Fruit fly (Drosophila melanogaster) whole organism, embryonic: Measurements from ENCODE around the gene bb8.

Source experiments
- Adf1 ChIP-seq: fragments of 200-800 bp; sonication (Bioruptor generic); IDR thresholded peaks from 2 replicates; pipeline ENCODE4 v1.3.6; 2022; ENCODE audit warnings: missing biosample characterization, missing genetic modification characterization
- Blimp-1 ChIP-seq: fragments of 200-800 bp; sonication (Bioruptor generic); optimal IDR thresholded peaks from 3 replicates; lab custom pipeline; 2018; ENCODE audit warnings: missing biosample characterization, missing genetic modification characterization, mild to moderate bottlenecking, moderate library complexity, missing genetic modification reagents
- CG10267 ChIP-seq: fragments of 200-800 bp; sonication (Bioruptor generic); optimal IDR thresholded peaks from 2 replicates; lab custom pipeline; 2018; ENCODE audit warnings: missing biosample characterization, mild to moderate bottlenecking, missing genetic modification characterization, moderate library complexity
- CG10431 ChIP-seq: fragments of 200-800 bp; sonication (Bioruptor generic); optimal IDR thresholded peaks from 3 replicates; lab custom pipeline; 2018; ENCODE audit warnings: missing biosample characterization, mild to moderate bottlenecking, missing genetic modification characterization
- CG15011 ChIP-seq: fragments of 200-800 bp; sonication (Bioruptor generic); optimal IDR thresholded peaks from 3 replicates; lab custom pipeline; 2018; ENCODE audit warnings: missing biosample characterization, mild to moderate bottlenecking, missing genetic modification characterization
- CG1603 ChIP-seq: fragments of 200-800 bp; sonication (Bioruptor generic); optimal IDR thresholded peaks from 2 replicates; lab custom pipeline; 2019; ENCODE audit warnings: missing biosample characterization, mild to moderate bottlenecking, missing genetic modification characterization, moderate library complexity
- CG1647 ChIP-seq: fragments of 200-800 bp; sonication (Bioruptor generic); optimal IDR thresholded peaks from 3 replicates; lab custom pipeline; 2016; ENCODE audit warnings: missing biosample characterization, missing genetic modification characterization
- CG2678 ChIP-seq: fragments of 200-800 bp; sonication (Bioruptor generic); optimal IDR thresholded peaks from 3 replicates; lab custom pipeline; 2019; ENCODE audit warnings: missing biosample characterization, mild to moderate bottlenecking, missing genetic modification characterization, moderate library complexity
- CG31388 ChIP-seq: fragments of 200-800 bp; sonication (Bioruptor generic); optimal IDR thresholded peaks from 2 replicates; lab custom pipeline; 2016; ENCODE audit warnings: missing biosample characterization, missing genetic modification characterization
- CG3407 ChIP-seq: fragments of 200-800 bp; sonication (Bioruptor generic); optimal IDR thresholded peaks from 2 replicates; lab custom pipeline; 2018; ENCODE audit warnings: missing biosample characterization, mild to moderate bottlenecking, missing genetic modification characterization
- CG42726 ChIP-seq: fragments of 200-800 bp; sonication (Bioruptor generic); IDR thresholded peaks from 2 replicates; pipeline ENCODE4 v1.3.6; 2022; ENCODE audit warnings: missing biosample characterization, missing genetic modification characterization; ENCODE audit not compliant: partially characterized antibody
- CG4328 ChIP-seq: fragments of 200-800 bp; sonication (Bioruptor generic); optimal IDR thresholded peaks from 3 replicates; lab custom pipeline; 2017; ENCODE audit warnings: missing biosample characterization, missing genetic modification reagents, missing genetic modification characterization
- CG6175 ChIP-seq: fragments of 200-800 bp; sonication (Bioruptor generic); IDR thresholded peaks from 3 replicates; pipeline ENCODE4 v1.3.6; 2022; ENCODE audit warnings: missing biosample characterization, missing genetic modification characterization
- CG7786 ChIP-seq: fragments of 200-800 bp; sonication (Bioruptor generic); optimal IDR thresholded peaks from 2 replicates; lab custom pipeline; 2016; ENCODE audit warnings: missing biosample characterization, missing genetic modification characterization
- CG8290 ChIP-seq, 3 experiments: fragments of 200-800 bp; sonication (Bioruptor generic); optimal IDR thresholded peaks; 2 replicates each; lab custom pipeline; 2016 to 2019; ENCODE audit warnings: missing biosample characterization in 3 of 3, missing genetic modification characterization in 3 of 3, mild to moderate bottlenecking in 2 of 3, moderate library complexity in 1 of 3
- CHES-1-like ChIP-seq: fragments of 200-800 bp; sonication (Bioruptor generic); optimal IDR thresholded peaks from 2 replicates; lab custom pipeline; 2016; ENCODE audit warnings: missing biosample characterization, missing genetic modification characterization
- CkIIα-i1 ChIP-seq: fragments of 200-800 bp; sonication (Bioruptor generic); IDR thresholded peaks from 2 replicates; pipeline ENCODE4 v1.3.6; 2022; ENCODE audit warnings: missing biosample characterization, missing genetic modification characterization
- CrebB ChIP-seq: fragments of 200-800 bp; sonication (Bioruptor generic); optimal IDR thresholded peaks from 3 replicates; lab custom pipeline; 2018; ENCODE audit warnings: missing biosample characterization, mild to moderate bottlenecking, missing genetic modification characterization
- Dbx ChIP-seq: fragments of 200-800 bp; sonication (Bioruptor generic); IDR thresholded peaks from 3 replicates; pipeline ENCODE4 v1.3.6; 2022; ENCODE audit warnings: missing biosample characterization, missing genetic modification characterization
- Dek ChIP-seq: fragments of 200-800 bp; sonication (Bioruptor generic); optimal IDR thresholded peaks from 3 replicates; lab custom pipeline; 2019; ENCODE audit warnings: missing biosample characterization, mild to moderate bottlenecking, missing genetic modification characterization, moderate library complexity
- Dfd ChIP-seq, 2 experiments: fragments of >200 bp; optimal IDR thresholded peaks; 2 replicates each; lab custom pipeline; 2017; ENCODE audit warnings: missing biosample characterization in 2 of 2, missing genetic modification characterization in 2 of 2
- Ets97D ChIP-seq: fragments of 200-800 bp; sonication (Bioruptor generic); optimal IDR thresholded peaks from 3 replicates; lab custom pipeline; 2016; ENCODE audit warnings: missing biosample characterization, missing genetic modification characterization
- GATAe ChIP-seq: fragments of 200-800 bp; sonication (Bioruptor generic); conservative IDR thresholded peaks from 2 replicates; pipeline ENCODE4 v1.3.6; 2022; ENCODE audit warnings: missing biosample characterization, missing genetic modification characterization
- HHEX ChIP-seq: fragments of 200-800 bp; sonication (Bioruptor generic); optimal IDR thresholded peaks from 3 replicates; lab custom pipeline; 2017; ENCODE audit warnings: missing biosample characterization, mild to moderate bottlenecking, missing genetic modification characterization, missing genetic modification reagents
- HLH4C ChIP-seq: fragments of 200-800 bp; sonication (Bioruptor generic); IDR thresholded peaks from 3 replicates; pipeline ENCODE4 v1.3.6; 2022; ENCODE audit warnings: missing biosample characterization, missing genetic modification characterization; ENCODE audit not compliant: partially characterized antibody
- Hr78 ChIP-seq, 2 experiments: fragments of 200-800 bp in 1 of 2; fragments of >200 bp in 1 of 2; sonication (Bioruptor generic) in 1 of 2; optimal IDR thresholded peaks; 2 replicates each; lab custom pipeline; 2017 to 2019; ENCODE audit warnings: missing biosample characterization in 2 of 2, missing genetic modification characterization in 2 of 2, mild to moderate bottlenecking in 1 of 2, moderate library complexity in 1 of 2
- Jarid2 ChIP-seq: fragments of 200-800 bp; sonication (Bioruptor generic); optimal IDR thresholded peaks from 3 replicates; lab custom pipeline; 2017; ENCODE audit warnings: mild to moderate bottlenecking, missing biosample characterization, missing genetic modification reagents, missing genetic modification characterization
- Nf-YA ChIP-seq: fragments of 200-800 bp; sonication (Bioruptor generic); IDR thresholded peaks from 2 replicates; pipeline ENCODE4 v1.3.6; 2022; ENCODE audit warnings: missing biosample characterization, missing genetic modification characterization
- Opbp ChIP-seq: fragments of 200-800 bp; sonication (Bioruptor generic); IDR thresholded peaks from 3 replicates; pipeline ENCODE4 v1.3.6; 2022; ENCODE audit warnings: missing biosample characterization, missing genetic modification characterization; ENCODE audit not compliant: partially characterized antibody
- YL-1 ChIP-seq: fragments of 200-800 bp; sonication (Bioruptor generic); optimal IDR thresholded peaks from 3 replicates; lab custom pipeline; 2017; ENCODE audit warnings: missing biosample characterization, mild to moderate bottlenecking, missing genetic modification characterization
- amos ChIP-seq: fragments of 200-800 bp; sonication (Bioruptor generic); IDR thresholded peaks from 2 replicates; pipeline ENCODE4 v1.3.6; 2022; ENCODE audit warnings: missing biosample characterization, missing genetic modification characterization; ENCODE audit not compliant: partially characterized antibody
- chif ChIP-seq, 2 experiments: fragments of 200-800 bp; sonication (Bioruptor generic); optimal IDR thresholded peaks; 3 replicates each; lab custom pipeline; 2016; ENCODE audit warnings: missing biosample characterization in 2 of 2, missing genetic modification characterization in 2 of 2
- dati ChIP-seq: fragments of 200-800 bp; sonication (Bioruptor generic); IDR thresholded peaks from 2 replicates; pipeline ENCODE4 v1.3.6; 2022; ENCODE audit warnings: missing biosample characterization, missing genetic modification characterization
- dm ChIP-seq: fragments of 200-800 bp; sonication (Bioruptor generic); optimal IDR thresholded peaks from 3 replicates; lab custom pipeline; 2016; ENCODE audit warnings: missing biosample characterization, missing genetic modification characterization
- dmrt11E ChIP-seq: fragments of 200-800 bp; sonication (Bioruptor generic); optimal IDR thresholded peaks from 3 replicates; lab custom pipeline; 2018; ENCODE audit warnings: missing biosample characterization, mild to moderate bottlenecking, missing genetic modification characterization, moderate library complexity
- gt ChIP-seq: fragments of 200-800 bp; sonication (Bioruptor generic); IDR thresholded peaks from 2 replicates; pipeline ENCODE4 v1.3.6; 2022; ENCODE audit warnings: missing biosample characterization, missing genetic modification characterization
- kay ChIP-seq: fragments of 200-800 bp; sonication (Bioruptor generic); optimal IDR thresholded peaks from 2 replicates; lab custom pipeline; 2016; ENCODE audit warnings: missing biosample characterization, missing genetic modification characterization
- kni ChIP-seq: fragments of 200-800 bp; sonication (Bioruptor generic); optimal IDR thresholded peaks from 3 replicates; lab custom pipeline; 2017; ENCODE audit warnings: mild to moderate bottlenecking, missing biosample characterization, missing genetic modification reagents, missing genetic modification characterization
- lmd ChIP-seq: fragments of 200-800 bp; sonication (Bioruptor generic); IDR thresholded peaks from 2 replicates; pipeline ENCODE4 v1.3.6; 2022; ENCODE audit warnings: missing biosample characterization, missing genetic modification characterization
- peb ChIP-seq: fragments of 200-800 bp; sonication (Bioruptor generic); IDR thresholded peaks from 2 replicates; pipeline ENCODE4 v1.3.6; 2022; ENCODE audit warnings: missing biosample characterization, missing genetic modification characterization
- prd ChIP-seq, 3 experiments: fragments of >200 bp in 2 of 3; fragments of 200-800 bp in 1 of 3; sonication (Bioruptor generic) in 1 of 3; optimal IDR thresholded peaks in 2 of 3; IDR thresholded peaks in 1 of 3; 2 replicates in 2 of 3; 3 replicates in 1 of 3; pipeline versions ENCODE4 v1.3.6 to Lab custom; 2017 to 2022; ENCODE audit warnings: missing biosample characterization in 1 of 3, missing genetic modification characterization in 1 of 3
- ranshi ChIP-seq: fragments of 200-800 bp; sonication (Bioruptor generic); IDR thresholded peaks from 2 replicates; pipeline ENCODE4 v1.3.6; 2022; ENCODE audit warnings: missing biosample characterization, missing genetic modification characterization
- stwl ChIP-seq: fragments of 200-800 bp; sonication (Bioruptor generic); optimal IDR thresholded peaks from 3 replicates; lab custom pipeline; 2018; ENCODE audit warnings: missing biosample characterization, mild to moderate bottlenecking, missing genetic modification characterization, moderate library complexity
- sug ChIP-seq: fragments of 200-800 bp; optimal IDR thresholded peaks from 2 replicates; lab custom pipeline; 2019; ENCODE audit warnings: missing biosample characterization, mild to moderate bottlenecking, missing genetic modification characterization, moderate library complexity
- tx ChIP-seq: fragments of 200-800 bp; sonication (Bioruptor generic); optimal IDR thresholded peaks from 2 replicates; lab custom pipeline; 2016; ENCODE audit warnings: missing biosample characterization, missing genetic modification characterization
- usp ChIP-seq: fragments of >200 bp; optimal IDR thresholded peaks from 2 replicates; lab custom pipeline; 2017; ENCODE audit warnings: missing biosample characterization, missing genetic modification characterization
- wdn ChIP-seq: fragments of 200-800 bp; sonication (Bioruptor generic); IDR thresholded peaks from 2 replicates; pipeline ENCODE4 v1.3.6; 2022; ENCODE audit warnings: missing biosample characterization, missing genetic modification characterization
- wek ChIP-seq: fragments of 200-800 bp; sonication (Bioruptor generic); optimal IDR thresholded peaks from 3 replicates; lab custom pipeline; 2018; ENCODE audit warnings: missing biosample characterization, mild to moderate bottlenecking, missing genetic modification characterization, moderate library complexity

The bb8 gene

DNA sequence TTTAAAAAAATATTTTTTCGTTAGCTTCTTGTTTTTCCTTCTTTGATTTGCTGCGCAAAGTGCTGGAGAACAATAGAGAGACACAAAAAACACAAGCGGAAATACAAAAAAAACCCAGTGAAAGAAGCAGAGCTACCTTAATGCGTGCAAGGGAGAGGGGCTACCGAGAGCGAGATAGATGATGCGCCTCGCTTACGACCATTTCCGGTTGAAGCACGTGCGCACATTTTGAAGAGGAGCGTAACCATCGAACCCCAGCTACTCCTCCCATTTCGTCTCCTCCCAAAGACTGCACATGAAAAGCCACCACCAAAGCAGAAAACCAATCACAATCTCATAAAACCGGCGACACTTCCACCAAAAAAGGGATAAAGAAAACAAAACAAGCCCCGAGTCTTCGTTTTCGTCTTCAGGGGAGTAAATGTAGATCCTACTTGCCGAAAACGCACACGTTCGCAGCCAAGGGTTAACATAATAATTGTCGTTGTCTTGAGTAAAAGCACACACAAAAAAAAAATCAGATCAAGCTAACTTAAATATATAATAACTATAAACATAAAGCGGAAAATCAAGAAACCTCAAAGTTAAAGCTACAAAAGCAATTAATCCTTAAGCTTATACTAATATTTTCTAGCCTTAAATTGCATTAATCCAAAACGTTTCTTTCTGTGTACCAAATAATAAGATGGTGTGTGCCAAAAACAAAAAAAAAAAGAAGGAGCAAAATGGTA lies 7.3 kb upstream of the bb8 start (continued):
- no peak for TF ChIP-seq lmd
- peak; percentile 51 for TF ChIP-seq Blimp-1 (GFP tag; lab: Kevin White, UChicago)
- TF ChIP-seq chif (GFP tag; optimal IDR thresholded peaks at IDR 0.05; lab: Kevin White, UChicago): peak in 1 of 2 experiments; percentile 49
- TF ChIP-seq kni (GFP tag; lab: Kevin White, UChicago): peak; percentile 71
- TF ChIP-seq ranshi (GFP tag; lab: Robert Waterston, UW): no peak
- TF ChIP-seq dati (GFP tag; lab: Robert Waterston, UW): no peak
- no peak for TF ChIP-seq YL-1 (GFP tag; lab: Kevin White, UChicago)
- TF ChIP-seq Dek (tag; lab: Kevin White, UChicago): no peak
- TF ChIP-seq HHEX (GFP tag; lab: Kevin White, UChicago): peak; percentile 50
- TF ChIP-seq CG42726 (GFP tag; lab: Robert Waterston, UW): no peak
- no peak for TF ChIP-seq CG1603
- TF ChIP-seq peb (GFP tag; lab: Robert Waterston, UW): no peak
- no peak for TF ChIP-seq CHES-1-like (GFP tag; lab: Kevin White, UChicago)
- TF ChIP-seq dm: peak; percentile 0
- TF ChIP-seq wek: peak; percentile 26
- no peak for TF ChIP-seq Nf-YA
- no peak for TF ChIP-seq gt (GFP tag; lab: Robert Waterston, UW)
- no peak for TF ChIP-seq stwl (tag; lab: Kevin White, UChicago)
- peak; percentile 18 for TF ChIP-seq CG10431 (GFP tag; lab: Kevin White, UChicago)
- TF ChIP-seq usp: no peak
- no peak; the same call in 1 of the 2 replicates for TF ChIP-seq Adf1 (GFP tag; lab: Robert Waterston, UW)
- TF ChIP-seq GATAe (GFP tag; lab: Robert Waterston, UW): no peak
- peak; percentile 45 for TF ChIP-seq CG10267 (tag; lab: Kevin White, UChicago)
- TF ChIP-seq CkIIα-i1 (GFP tag; lab: Robert Waterston, UW): no peak
- TF ChIP-seq CG6175 (GFP tag; lab: Robert Waterston, UW): no peak
- no peak for TF ChIP-seq CG8290 (GFP tag; optimal IDR thresholded peaks at IDR 0.05; lab: Kevin White, UChicago)
- TF ChIP-seq CG8290 (tag; optimal IDR thresholded peaks at IDR 0.05; lab: Kevin White, UChicago): no peak
- TF ChIP-seq CG3407 (GFP tag; lab: Kevin White, UChicago): no peak
- no peak for TF ChIP-seq tx (GFP tag; lab: Kevin White, UChicago)
- no peak for TF ChIP-seq Hr78 (GFP tag; optimal IDR thresholded peaks at IDR 0.05; lab: Kevin White, UChicago)
- TF ChIP-seq CG1647 (GFP tag; lab: Kevin White, UChicago): no peak
- no peak for TF ChIP-seq HLH4C (GFP tag; lab: Robert Waterston, UW)
- no peak for TF ChIP-seq sug (tag; lab: Kevin White, UChicago)
- TF ChIP-seq Ets97D (GFP tag; lab: Kevin White, UChicago): peak; percentile 83
- no peak for TF ChIP-seq CG7786 (GFP tag; lab: Kevin White, UChicago)
- peak; percentile 6 for TF ChIP-seq Jarid2 (GFP tag; lab: Kevin White, UChicago)
- no peak for TF ChIP-seq wdn (GFP tag; lab: Robert Waterston, UW)
- no peak for TF ChIP-seq CG31388 (GFP tag; lab: Kevin White, UChicago)
- no peak for TF ChIP-seq prd (optimal IDR thresholded peaks at IDR 0.05; lab: Kevin White, UChicago)
- peak; percentile 51; the same call in 2 of the 3 replicates for TF ChIP-seq prd (GFP tag; IDR thresholded peaks at IDR 0.05; lab: Robert Waterston, UW)
- no peak for TF ChIP-seq CG15011
- no peak for TF ChIP-seq CG4328 (GFP tag; lab: Kevin White, UChicago)
- TF ChIP-seq kay (GFP tag; lab: Kevin White, UChicago): peak; percentile 13
- no peak for TF ChIP-seq Dfd (GFP tag; optimal IDR thresholded peaks at IDR 0.05; lab: Kevin White, UChicago)
- TF ChIP-seq Opbp (GFP tag; lab: Robert Waterston, UW): no peak
- no peak for TF ChIP-seq CrebB
- no peak for TF ChIP-seq amos (GFP tag; lab: Robert Waterston, UW)
- TF ChIP-seq Dbx (GFP tag; lab: Robert Waterston, UW): no peak
- TF ChIP-seq dmrt11E (tag; lab: Kevin White, UChicago): peak; percentile 81
- peak; percentile 34 for TF ChIP-seq CG2678 (tag; lab: Kevin White, UChicago)
